Worm (Caenorhabditis elegans) whole organism, L1 larva: ENCODE measurements around the gene wrt-4.

Source experiments
- C04F5.9 ChIP-seq: sonication (generic microtip); optimal IDR thresholded peaks from 2 replicates; lab custom pipeline; 2016; ENCODE audit warnings: missing genetic modification characterization, missing compliant biosample characterization
- C34B4.2 ChIP-seq: sonication (generic microtip); optimal IDR thresholded peaks from 2 replicates; lab custom pipeline; 2017; ENCODE audit warnings: mild to moderate bottlenecking, missing genetic modification characterization, missing compliant biosample characterization
- blmp-1 ChIP-seq: fragments of 150-350 bp; optimal IDR thresholded peaks from 2 replicates; lab custom pipeline; 2014; ENCODE audit warnings: missing biosample characterization, missing genetic modification characterization
- ceh-63 ChIP-seq: fragments of 200-800 bp; sonication (Bioruptor generic); optimal IDR thresholded peaks from 2 replicates; lab custom pipeline; 2018; ENCODE audit warnings: mild to moderate bottlenecking, missing genetic modification characterization, missing compliant biosample characterization
- ceh-82 ChIP-seq, 3 experiments: fragments of 150-350 bp in 1 of 3; sonication (generic microtip) in 2 of 3; optimal IDR thresholded peaks; 2 replicates each; lab custom pipeline; 2014 to 2017; ENCODE audit warnings: missing biosample characterization in 3 of 3, missing genetic modification characterization in 3 of 3
- efl-1 ChIP-seq, 4 experiments: fragments of 150-350 bp; optimal IDR thresholded peaks in 3 of 4; peaks in 1 of 4; 1 replicate in 1 of 4; 2 replicates in 3 of 4; lab custom pipeline; 2014; ENCODE audit warnings: missing biosample characterization in 2 of 4, missing genetic modification characterization in 2 of 4, missing genetic modification reagents in 2 of 4
- efl-3 ChIP-seq: fragments of 200-800 bp; sonication (Bioruptor generic); optimal IDR thresholded peaks from 2 replicates; lab custom pipeline; 2018; ENCODE audit warnings: mild to moderate bottlenecking, missing genetic modification characterization, missing compliant biosample characterization
- egl-13 ChIP-seq: sonication (generic microtip); optimal IDR thresholded peaks from 2 replicates; lab custom pipeline; 2016; ENCODE audit warnings: missing genotype, missing genetic modification reagents, missing genetic modification characterization, missing compliant biosample characterization
- egl-27 ChIP-seq, 2 experiments: fragments of 150-350 bp in 1 of 2; sonication (generic microtip); optimal IDR thresholded peaks; 3 replicates each; lab custom pipeline; 2017 to 2018; ENCODE audit warnings: missing biosample characterization in 2 of 2, missing genetic modification characterization in 2 of 2, missing genetic modification reagents in 2 of 2
- elt-2 ChIP-seq: sonication (generic microtip); optimal IDR thresholded peaks from 2 replicates; lab custom pipeline; 2016; ENCODE audit warnings: missing genetic modification characterization, mild to moderate bottlenecking, inconsistent platforms, missing compliant biosample characterization, missing genetic modification reagents
- elt-3 ChIP-seq, 6 experiments: fragments of 150-350 bp in 1 of 6; sonication (generic microtip); optimal IDR thresholded peaks; 2 replicates each; lab custom pipeline; 2017 to 2018; ENCODE audit warnings: missing biosample characterization in 6 of 6, missing genetic modification characterization in 6 of 6, inconsistent platforms in 1 of 6
- fos-1 ChIP-seq: fragments of 150-350 bp; optimal IDR thresholded peaks from 2 replicates; lab custom pipeline; 2014; ENCODE audit warnings: missing biosample characterization, missing genetic modification characterization
- lin-14 ChIP-seq: fragments of 200-800 bp; sonication (Bioruptor generic); optimal IDR thresholded peaks from 2 replicates; lab custom pipeline; 2018; ENCODE audit warnings: mild to moderate bottlenecking, missing genetic modification characterization, moderate library complexity, missing compliant biosample characterization
- mep-1 ChIP-seq: fragments of 150-350 bp; optimal IDR thresholded peaks from 2 replicates; lab custom pipeline; 2014; ENCODE audit warnings: missing biosample characterization, missing genetic modification characterization
- nhr-71 ChIP-seq: sonication (generic microtip); optimal IDR thresholded peaks from 2 replicates; lab custom pipeline; 2016; ENCODE audit warnings: mild to moderate bottlenecking, missing genetic modification characterization, moderate library complexity, missing compliant biosample characterization
- nhr-85 ChIP-seq: sonication (generic microtip); peaks from one replicate; lab custom pipeline; 2016; ENCODE audit warnings: missing genetic modification characterization, inconsistent platforms, missing compliant biosample characterization
- nhr-90 ChIP-seq: sonication (generic microtip); optimal IDR thresholded peaks from 2 replicates; lab custom pipeline; 2016; ENCODE audit warnings: mild to moderate bottlenecking, missing genetic modification characterization, missing compliant biosample characterization; ENCODE audit not compliant: poor library complexity
- pax-3 ChIP-seq: fragments of 200-800 bp; sonication (Bioruptor generic); optimal IDR thresholded peaks from 2 replicates; lab custom pipeline; 2018; ENCODE audit warnings: mild to moderate bottlenecking, missing genetic modification characterization, moderate library complexity, missing compliant biosample characterization
- rnt-1 ChIP-seq: sonication (generic microtip); optimal IDR thresholded peaks from 2 replicates; lab custom pipeline; 2016; ENCODE audit warnings: mild to moderate bottlenecking, missing genetic modification characterization, moderate library complexity, missing compliant biosample characterization
- snpc-4 ChIP-seq: fragments of 150-350 bp; optimal IDR thresholded peaks from 2 replicates; lab custom pipeline; 2014; ENCODE audit warnings: missing biosample characterization, missing genetic modification characterization
- snu-23 ChIP-seq: sonication (generic microtip); optimal IDR thresholded peaks from 2 replicates; lab custom pipeline; 2016; ENCODE audit warnings: missing genetic modification characterization, missing compliant biosample characterization
- sptf-1 ChIP-seq: fragments of 150-350 bp; optimal IDR thresholded peaks from 2 replicates; lab custom pipeline; 2014; ENCODE audit warnings: missing biosample characterization, missing genetic modification characterization
- swsn-7 ChIP-seq: sonication (generic microtip); optimal IDR thresholded peaks from 2 replicates; lab custom pipeline; 2016; ENCODE audit warnings: missing genetic modification characterization, missing compliant biosample characterization
- tbx-2 ChIP-seq: sonication (generic microtip); optimal IDR thresholded peaks from 2 replicates; lab custom pipeline; 2016; ENCODE audit warnings: missing genetic modification characterization, missing compliant biosample characterization
- unc-130 ChIP-seq: fragments of 150-350 bp; optimal IDR thresholded peaks from 2 replicates; lab custom pipeline; 2017; ENCODE audit warnings: missing biosample characterization, missing genetic modification characterization, inconsistent platforms
- xbp-1 ChIP-seq: sonication (generic microtip); optimal IDR thresholded peaks from 2 replicates; lab custom pipeline; 2016; ENCODE audit warnings: missing genetic modification characterization, missing compliant biosample characterization

wrt-4 gene

DNA sequence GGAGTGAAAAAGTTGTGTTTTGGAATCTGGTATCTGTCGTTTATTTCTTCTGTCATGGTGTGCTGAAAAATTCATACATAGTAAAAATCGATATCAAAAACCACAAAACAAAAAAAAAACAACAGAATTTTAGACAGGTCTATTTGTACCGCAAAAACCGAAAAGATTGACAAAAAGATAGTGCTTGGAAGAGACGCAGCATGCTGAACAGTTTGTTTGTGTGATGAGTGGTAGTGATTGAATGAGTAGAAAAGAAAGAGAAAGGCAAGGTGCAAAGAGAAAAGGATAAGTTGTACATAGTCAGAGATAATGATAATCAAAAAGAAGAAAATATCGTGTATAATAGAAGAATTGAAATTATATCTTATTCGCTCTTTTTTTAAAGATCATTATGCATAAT is 15.6 kb upstream of the wrt-4 start, which contains the start of gene Y7A5A.2:
Gene Y7A5A.2, minus strand, starts transcription at position 62 of the 400 bp plus-strand sequence.
- TF ChIP-seq rnt-1 (tag; lab: Kevin White, UChicago) = peak; percentile 14
- TF ChIP-seq unc-130 (tag; lab: Kevin White, UChicago) = peak; percentile 5
- peak; percentile 1 for TF ChIP-seq snu-23 (GFP tag; lab: Kevin White, UChicago)
- TF ChIP-seq egl-13 (tag; lab: Kevin White, UChicago) = no peak
- no peak for TF ChIP-seq tbx-2
- TF ChIP-seq elt-3 (tag; optimal IDR thresholded peaks at IDR 0.05; lab: Kevin White, UChicago) = peak in 1 of 6 experiments; percentile 12
- TF ChIP-seq lin-14 = peak; percentile 21
- peak; percentile 87 for TF ChIP-seq blmp-1
- TF ChIP-seq, all 84 proteins: peak for 6

DNA sequence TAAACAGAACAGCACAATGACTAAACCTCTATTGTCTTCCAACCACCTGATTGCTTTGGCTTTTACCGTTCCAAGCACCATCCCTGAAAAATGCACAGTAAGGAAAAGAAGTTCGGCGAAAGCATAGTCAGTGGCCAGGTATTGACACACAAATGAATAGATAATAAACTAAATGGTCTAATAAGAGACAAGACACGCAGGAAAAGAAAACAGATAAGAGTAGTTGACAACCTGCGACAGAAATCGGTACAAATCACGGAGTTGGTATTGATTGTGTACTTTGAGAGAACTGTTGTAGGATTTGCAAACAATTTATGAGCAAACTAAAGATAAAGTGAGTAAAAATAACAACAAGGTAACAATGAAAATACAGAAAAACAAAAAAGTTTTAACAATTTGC is 14.3 kb upstream of the wrt-4 start, which contains the start of gene Y7A5A.1:
Gene Y7A5A.1, minus strand, starts transcription at position 83 of the 400 bp plus-strand sequence.
- peak; percentile 1 for TF ChIP-seq blmp-1
- peak; percentile 26 for TF ChIP-seq elt-2 (tag; lab: Kevin White, UChicago)
- no peak for TF ChIP-seq fos-1 (tag; lab: Kevin White, UChicago)

ce11 chrX:15770787-15771186 is 13.7 kb upstream of the wrt-4 start:
- TF ChIP-seq snpc-4 (tag; lab: Kevin White, UChicago) = peak; percentile 36
- no peak for TF ChIP-seq nhr-90 (tag; lab: Kevin White, UChicago)

DNA sequence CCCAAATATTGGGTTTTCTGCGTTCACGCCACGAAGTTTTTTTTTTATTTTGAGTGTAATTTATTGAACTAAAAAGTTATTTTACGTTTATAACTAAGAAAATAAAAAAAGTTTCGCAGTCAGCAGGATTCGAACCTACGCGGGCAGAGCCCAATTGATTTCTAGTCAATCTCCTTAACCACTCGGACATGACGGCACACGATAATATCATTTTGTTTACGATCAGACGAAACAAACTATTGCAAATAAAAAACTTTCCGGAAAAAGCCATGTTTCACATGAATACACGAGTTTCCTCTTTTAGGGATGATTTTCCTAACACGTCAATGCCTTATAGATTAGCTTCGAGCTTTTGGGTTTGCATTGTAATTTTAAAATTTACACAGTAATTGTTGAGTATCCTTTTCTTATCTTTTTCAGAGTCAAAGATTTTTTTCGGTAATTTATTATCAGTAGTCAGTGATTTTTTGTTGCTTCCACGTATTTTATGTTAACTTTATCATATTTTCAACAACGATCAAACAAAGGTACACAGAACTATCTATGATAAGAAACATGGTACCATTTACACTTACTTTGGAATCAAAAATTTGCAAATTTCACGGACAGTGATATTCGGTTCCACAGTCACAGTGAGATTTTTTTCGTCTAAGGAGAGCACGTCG is 13.0 kb upstream of the wrt-4 start:
- TF ChIP-seq swsn-7 (tag; lab: Kevin White, UChicago) (no peak), lin-14 (no peak), elt-2 (tag; lab: Kevin White, UChicago) (peak; percentile 67), rnt-1 (tag; lab: Kevin White, UChicago) (no peak), nhr-71 (tag; lab: Kevin White, UChicago) (no peak)

ce11 chrX:15768532-15768931 is 11.5 kb upstream of the wrt-4 start:
- TF ChIP-seq egl-27 (tag; optimal IDR thresholded peaks at IDR 0.05; lab: Kevin White, UChicago) (no peak), mep-1 (tag; lab: Kevin White, UChicago) (no peak), pax-3 (tag; lab: Kevin White, UChicago) (no peak), efl-3 (GFP tag; lab: Kevin White, UChicago) (no peak), snpc-4 (tag; lab: Kevin White, UChicago) (peak; percentile 20), xbp-1 (no peak)

- TF ChIP-seq snpc-4 (tag; lab: Kevin White, UChicago) (peak; percentile 36), lin-14 (no peak)
These were observed 9.8 kb upstream of the wrt-4 start for ce11 chrX:15766861-15767260.

DNA sequence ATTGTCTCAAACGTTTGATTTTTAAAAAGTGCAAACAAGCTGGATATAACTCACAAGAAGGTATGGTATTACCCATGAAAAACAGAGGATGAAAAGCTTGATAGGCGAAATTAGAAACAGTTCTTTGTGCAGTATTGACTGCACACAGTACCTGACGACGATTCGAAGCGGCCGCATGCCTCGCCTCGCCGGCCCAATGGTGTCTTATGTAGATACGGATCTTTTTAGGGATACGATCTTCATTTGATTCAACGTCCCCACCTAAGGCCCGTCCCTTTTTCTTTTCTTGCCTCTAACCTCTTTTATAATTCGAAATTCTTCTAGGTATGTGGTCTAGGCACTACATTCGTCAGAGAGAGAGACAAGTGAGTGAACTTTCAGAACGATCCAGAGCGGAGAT is 9.1 kb upstream of the wrt-4 start, which contains the start of gene bus-17:
Gene bus-17, minus strand, starts transcription at position 208 of the 400 bp plus-strand sequence.
- TF ChIP-seq ceh-63 (GFP tag; lab: Kevin White, UChicago) = no peak
- TF ChIP-seq efl-1 (optimal IDR thresholded peaks at IDR 0.05; lab: Kevin White, UChicago) = no peak
- TF ChIP-seq efl-1 (GFP tag; optimal IDR thresholded peaks at IDR 0.05 in 1 of 2; lab: Kevin White, UChicago) = peak in 1 of 2 experiments; percentile 4
- no peak for TF ChIP-seq C04F5.9 (tag; lab: Kevin White, UChicago)
- no peak for TF ChIP-seq C34B4.2 (tag; lab: Kevin White, UChicago)
- peak; percentile 56 for TF ChIP-seq nhr-85 (tag; lab: Kevin White, UChicago)
- no peak for TF ChIP-seq ceh-82 (tag; optimal IDR thresholded peaks at IDR 0.05; lab: Kevin White, UChicago)
- TF ChIP-seq fos-1 (tag; lab: Kevin White, UChicago) = no peak
- no peak for TF ChIP-seq sptf-1
